Fruit fly (Drosophila melanogaster): ENCODE results near the gene mbo.

Gene mbo

DNA sequence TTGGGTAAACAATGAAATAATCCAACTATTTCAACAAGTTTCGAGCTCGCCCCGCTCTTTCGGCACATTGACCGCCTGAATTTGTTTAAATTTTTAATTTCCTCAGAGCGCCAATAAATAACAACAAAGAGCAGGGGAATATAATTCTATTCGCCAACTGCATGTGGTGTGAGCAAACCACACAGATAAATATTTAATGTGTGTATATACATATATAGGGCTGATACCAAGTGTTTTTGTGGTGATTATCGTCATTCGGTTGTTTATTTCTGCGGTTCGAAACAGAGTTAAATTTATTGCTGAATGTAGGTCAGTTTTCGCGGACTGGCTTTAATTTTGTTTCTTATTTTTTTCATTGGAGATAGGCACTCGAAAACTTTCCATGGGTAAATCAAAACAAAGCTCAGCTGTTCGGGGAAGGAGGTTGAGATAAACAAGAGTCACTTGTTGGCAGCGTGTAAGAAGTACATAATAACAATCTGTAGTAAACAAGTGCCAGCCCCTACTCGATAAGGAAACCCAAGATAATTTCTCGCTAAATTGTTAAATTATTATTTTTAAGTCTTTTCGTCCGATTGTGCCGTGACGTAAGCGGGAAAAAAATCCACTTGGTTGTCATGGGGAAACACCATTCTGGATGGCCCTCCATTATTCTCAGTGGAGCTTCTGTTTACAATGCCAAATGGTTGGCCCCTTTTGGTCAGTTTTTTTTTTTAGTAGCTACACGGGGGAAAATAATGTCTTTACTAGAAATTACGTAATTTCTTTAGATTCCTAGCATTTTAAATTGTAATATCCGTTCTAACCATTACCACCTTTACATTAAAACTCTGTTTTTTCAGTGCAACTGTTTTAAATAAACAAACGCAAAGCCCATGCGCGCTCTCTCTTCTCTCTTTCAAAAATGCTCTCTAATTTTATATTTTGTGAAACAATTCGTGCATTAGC is 39.0 kb upstream of the mbo start (continued):
- peak; percentile 41 for TF ChIP-seq CG12155 (GFP tag; optimal IDR thresholded peaks at IDR 0.05)
- no peak for TF ChIP-seq CG10147 (GFP tag; optimal IDR thresholded peaks at IDR 0.05)
- TF ChIP-seq BEAF-32 (GFP tag; optimal IDR thresholded peaks at IDR 0.05) = no peak
- peak; percentile 51 for TF ChIP-seq cwo (GFP tag; optimal IDR thresholded peaks at IDR 0.05)
- TF ChIP-seq D (optimal IDR thresholded peaks at IDR 0.05) = no peak
- no peak for TF ChIP-seq D (GFP tag; optimal IDR thresholded peaks at IDR 0.05)
- TF ChIP-seq jigr1 (GFP tag; IDR thresholded peaks at IDR 0.05) = no peak
- TF ChIP-seq CG4707 (GFP tag; optimal IDR thresholded peaks at IDR 0.05) = no peak
- TF ChIP-seq HLHmδ (GFP tag; optimal IDR thresholded peaks at IDR 0.05) = no peak
- TF ChIP-seq otp (GFP tag; IDR thresholded peaks at IDR 0.05) = 0 out of 3 replicates have a peak, but pooled peaks have one; percentile 18
- peak; percentile 12 for TF ChIP-seq jumu (GFP tag; optimal IDR thresholded peaks at IDR 0.05)
- no peak for TF ChIP-seq repo (GFP tag; optimal IDR thresholded peaks at IDR 0.05)
- TF ChIP-seq chinmo (GFP tag; IDR thresholded peaks at IDR 0.05; ENCODE audit: partially characterized antibody) = 0 out of 4 replicates have a peak, but pooled peaks have one; percentile 56
- peak; percentile 21 for TF ChIP-seq Asciz (GFP tag; optimal IDR thresholded peaks at IDR 0.05)
- no peak for TF ChIP-seq CG7963 (GFP tag; IDR thresholded peaks at IDR 0.05; ENCODE audit: partially characterized antibody)
- TF ChIP-seq CG31441 (GFP tag; IDR thresholded peaks at IDR 0.05) = peak; percentile 53
- peak; percentile 2 for TF ChIP-seq CG18764 (GFP tag; optimal IDR thresholded peaks at IDR 0.05)
- TF ChIP-seq Nf-YC (tag; optimal IDR thresholded peaks at IDR 0.05) = no peak
- TF ChIP-seq CG18011 (GFP tag; optimal IDR thresholded peaks at IDR 0.05) = peak; percentile 39
- TF ChIP-seq mld (GFP tag; IDR thresholded peaks at IDR 0.05; ENCODE audit: partially characterized antibody) = no peak
- TF ChIP-seq CG12071 (GFP tag; optimal IDR thresholded peaks at IDR 0.05) = no peak
- peak; percentile 47 for TF ChIP-seq CG7556 (GFP tag; optimal IDR thresholded peaks at IDR 0.05)
- TF ChIP-seq CG12219 (GFP tag; optimal IDR thresholded peaks at IDR 0.05) = no peak
- TF ChIP-seq CG4328 (GFP tag; optimal IDR thresholded peaks at IDR 0.05) = peak; percentile 14
- peak; percentile 19 for TF ChIP-seq CG5245 (GFP tag; optimal IDR thresholded peaks at IDR 0.05)
- no peak for TF ChIP-seq CG30431 (GFP tag; optimal IDR thresholded peaks at IDR 0.05)
- TF ChIP-seq CrebB (tag; optimal IDR thresholded peaks at IDR 0.05) = no peak
- TF ChIP-seq CG10959 (GFP tag; IDR thresholded peaks at IDR 0.05) = no peak
- TF ChIP-seq tap (tag; optimal IDR thresholded peaks at IDR 0.05) = no peak
- TF ChIP-seq emc (GFP tag; optimal IDR thresholded peaks at IDR 0.05) = peak; percentile 21
- TF ChIP-seq HLH54F (GFP tag; optimal IDR thresholded peaks at IDR 0.05) = peak; percentile 38
- peak; percentile 45 for TF ChIP-seq CG12744 (GFP tag; optimal IDR thresholded peaks at IDR 0.05)
- no peak for TF ChIP-seq bigmax (GFP tag; optimal IDR thresholded peaks at IDR 0.05)
- no peak for TF ChIP-seq Hmx (GFP tag; optimal IDR thresholded peaks at IDR 0.05)
- TF ChIP-seq tup (GFP tag; optimal IDR thresholded peaks at IDR 0.05) = no peak
- peak; percentile 1 for TF ChIP-seq CG14710 (tag; optimal IDR thresholded peaks at IDR 0.05)
- peak; percentile 45 for TF ChIP-seq NK7.1 (GFP tag; optimal IDR thresholded peaks at IDR 0.05)
- no peak for TF ChIP-seq CG9797 (GFP tag; optimal IDR thresholded peaks at IDR 0.05)
- TF ChIP-seq CG1233 (GFP tag; optimal IDR thresholded peaks at IDR 0.05) = peak; percentile 47
- TF ChIP-seq CG5953 (GFP tag; IDR thresholded peaks at IDR 0.05) = peak; percentile 27; the same call in 1 of the 2 replicates
- peak; percentile 82 for TF ChIP-seq ewg (GFP tag; optimal IDR thresholded peaks at IDR 0.05)
- peak; percentile 26 for TF ChIP-seq HHEX (GFP tag; optimal IDR thresholded peaks at IDR 0.05)
- TF ChIP-seq Hr3 (GFP tag; optimal IDR thresholded peaks at IDR 0.05) = peak; percentile 28
- no peak for TF ChIP-seq CG3995 (GFP tag; optimal IDR thresholded peaks at IDR 0.05)
- peak; percentile 79 for TF ChIP-seq CG7987 (GFP tag; optimal IDR thresholded peaks at IDR 0.05)
- peak; percentile 28 for TF ChIP-seq Max (GFP tag; optimal IDR thresholded peaks at IDR 0.05)
- TF ChIP-seq Lim3 (GFP tag; IDR thresholded peaks at IDR 0.05) = no peak
- no peak for TF ChIP-seq twi (tag; optimal IDR thresholded peaks at IDR 0.05)
